Worm (Caenorhabditis elegans): ENCODE measurements around the gene T04A8.8.
A peak's percentile ranks its signal among the peaks of the same experiment; 100 is the strongest.

ce11 chrIII:4649363-4649768 is 44.4 kb upstream of the T04A8.8 start:
- TF ChIP-seq zfp-2 (tag; optimal IDR thresholded peaks at IDR 0.05) = peak; percentile 48
- TF ChIP-seq ces-1 (GFP tag; optimal IDR thresholded peaks at IDR 0.05) = no peak
- 0 out of 2 replicates have a peak, but pooled peaks have one; percentile 25 for TF ChIP-seq ZK337.2 (GFP tag; IDR thresholded peaks at IDR 0.05)
- TF ChIP-seq F49E8.2 (tag; optimal IDR thresholded peaks at IDR 0.05; ENCODE audit: borderline replicate concordance) = no peak
- peak; percentile 89 for TF ChIP-seq ceh-20 (GFP tag; IDR thresholded peaks at IDR 0.05)
- TF ChIP-seq pha-4 (GFP tag; IDR thresholded peaks at IDR 0.05) = peak; percentile 75
- TF ChIP-seq pha-4 (tag; optimal IDR thresholded peaks at IDR 0.05) = peak; percentile 21
- peak; percentile 96 for TF ChIP-seq dve-1 (tag; optimal IDR thresholded peaks at IDR 0.05; ENCODE audit: insufficient read depth)
- TF ChIP-seq nhr-11 (tag; optimal IDR thresholded peaks at IDR 0.05) = peak; percentile 96
